Fruit fly (Drosophila melanogaster): ENCODE measurements around the gene CG6310.

The CG6310 gene

dm6 chr3L:11064689-11065088 lies 5.0 kb downstream of the CG6310 start, which contains the start of the genes CG32075, CG45101 and SuUR (continued):
- TF ChIP-seq CG15696 (tag; optimal IDR thresholded peaks at IDR 0.05) (peak; percentile 84), lov (optimal IDR thresholded peaks at IDR 0.05) (no peak), lov (GFP tag; IDR thresholded peaks at IDR 0.05) (0 out of 3 replicates have a peak, but pooled peaks have one; percentile 58), CG33557 (GFP tag; optimal IDR thresholded peaks at IDR 0.05) (peak; percentile 71), emc (GFP tag; optimal IDR thresholded peaks at IDR 0.05) (peak; percentile 10), CG3995 (GFP tag; optimal IDR thresholded peaks at IDR 0.05) (peak; percentile 76), CG1529 (GFP tag; optimal IDR thresholded peaks at IDR 0.05) (peak; percentile 59), CG6765 (GFP tag; optimal IDR thresholded peaks at IDR 0.05) (peak; percentile 9), caup (GFP tag; optimal IDR thresholded peaks at IDR 0.05; ENCODE audit: severe bottlenecking) (peak; percentile 86), trh (GFP tag; optimal IDR thresholded peaks at IDR 0.05) (peak; percentile 68), CG10959 (GFP tag; IDR thresholded peaks at IDR 0.05) (peak; percentile 57), nom (GFP tag; optimal IDR thresholded peaks at IDR 0.05) (peak; percentile 42), CG12744 (GFP tag; optimal IDR thresholded peaks at IDR 0.05) (peak; percentile 89), CG12659 (GFP tag; optimal IDR thresholded peaks at IDR 0.05) (peak; percentile 94), CG6683 (GFP tag; optimal IDR thresholded peaks at IDR 0.05) (peak; percentile 39), CG34422 (GFP tag; IDR thresholded peaks at IDR 0.05) (peak; percentile 90), gfzf (GFP tag; optimal IDR thresholded peaks at IDR 0.05) (peak; percentile 5), usp (GFP tag; optimal IDR thresholded peaks at IDR 0.05) (no peak), CG13296 (GFP tag; optimal IDR thresholded peaks at IDR 0.05) (peak; percentile 79), tin (GFP tag; optimal IDR thresholded peaks at IDR 0.05) (peak; percentile 90), ato (GFP tag; IDR thresholded peaks at IDR 0.05; ENCODE audit: partially characterized antibody) (no peak), dysf (GFP tag; IDR thresholded peaks at IDR 0.05) (peak; percentile 87), zf30C (GFP tag; optimal IDR thresholded peaks at IDR 0.05) (no peak), CG10565 (GFP tag; optimal IDR thresholded peaks at IDR 0.05) (no peak), en (GFP tag; optimal IDR thresholded peaks at IDR 0.05) (peak; percentile 18), CG9727 (GFP tag; optimal IDR thresholded peaks at IDR 0.05) (peak; percentile 85), CG15514 (GFP tag; optimal IDR thresholded peaks at IDR 0.05) (peak; percentile 78), CkIIα-i1 (GFP tag; IDR thresholded peaks at IDR 0.05) (no peak), sc (optimal IDR thresholded peaks at IDR 0.05) (no peak), sc (GFP tag; optimal IDR thresholded peaks at IDR 0.05) (peak; percentile 63), Hmr (GFP tag; optimal IDR thresholded peaks at IDR 0.05) (peak; percentile 82), Optix (GFP tag; IDR thresholded peaks at IDR 0.05) (peak; percentile 70), CG12219 (GFP tag; optimal IDR thresholded peaks at IDR 0.05) (peak; percentile 57), bowl (GFP tag; IDR thresholded peaks at IDR 0.05) (0 out of 2 replicates have a peak, but pooled peaks have one; percentile 40), CG1832 (GFP tag; optimal IDR thresholded peaks at IDR 0.05) (no peak), cas (GFP tag; IDR thresholded peaks at IDR 0.05) (peak; percentile 62), pros (GFP tag; optimal IDR thresholded peaks at IDR 0.05) (no peak), Hey (tag; optimal IDR thresholded peaks at IDR 0.05) (peak; percentile 34), sd (tag; optimal IDR thresholded peaks at IDR 0.05) (peak; percentile 87), tll (GFP tag; optimal IDR thresholded peaks at IDR 0.05) (peak in 1 of 2 experiments; percentile 30), otp (GFP tag; IDR thresholded peaks at IDR 0.05) (peak; percentile 78; the same call in 2 of the 3 replicates), CG15011 (GFP tag; optimal IDR thresholded peaks at IDR 0.05) (peak; percentile 39), ken (GFP tag; IDR thresholded peaks at IDR 0.05) (peak; percentile 89), CG8944 (GFP tag; optimal IDR thresholded peaks at IDR 0.05) (peak; percentile 84), Abd-B (GFP tag; optimal IDR thresholded peaks at IDR 0.05) (peak; percentile 89), Atf6 (GFP tag; IDR thresholded peaks at IDR 0.05) (peak; percentile 86), CG31441 (GFP tag; IDR thresholded peaks at IDR 0.05) (peak; percentile 68), CG11456 (GFP tag; IDR thresholded peaks at IDR 0.05) (peak; percentile 82), NfI (GFP tag; optimal IDR thresholded peaks at IDR 0.05) (peak; percentile 91), CG14965 (GFP tag; optimal IDR thresholded peaks at IDR 0.05; ENCODE audit: borderline replicate concordance) (no peak), CG7372 (GFP tag; IDR thresholded peaks at IDR 0.05) (peak; percentile 80)
